Fruit fly (Drosophila melanogaster) whole organism, pupa: ENCODE results near the gene ex.

Source experiments
- CG10348 ChIP-seq: fragments of 200-800 bp; sonication (Bioruptor generic); IDR thresholded peaks from 2 replicates; pipeline ENCODE4 v1.3.6; 2022; ENCODE audit warnings: missing biosample characterization, missing genetic modification characterization
- CG12605 ChIP-seq: fragments of 200-800 bp; sonication (Bioruptor generic); IDR thresholded peaks from 2 replicates; pipeline ENCODE4 v1.3.6; 2022; ENCODE audit warnings: missing biosample characterization, missing genetic modification characterization
- CG15710 ChIP-seq: fragments of 200-800 bp; sonication (Bioruptor generic); optimal IDR thresholded peaks from 2 replicates; lab custom pipeline; 2018; ENCODE audit warnings: missing biosample characterization, mild to moderate bottlenecking, missing genetic modification characterization, moderate library complexity
- CG4496 ChIP-seq: fragments of 200-800 bp; sonication (Bioruptor generic); IDR thresholded peaks from 3 replicates; pipeline ENCODE4 v1.3.6; 2022; ENCODE audit warnings: missing biosample characterization, missing genetic modification characterization
- CG8159 ChIP-seq: fragments of 200-800 bp; sonication (Bioruptor generic); optimal IDR thresholded peaks from 3 replicates; lab custom pipeline; 2018; ENCODE audit warnings: missing biosample characterization, mild to moderate bottlenecking, missing genetic modification characterization, moderate library complexity
- CG9948 ChIP-seq: fragments of 200-800 bp; sonication (Bioruptor generic); optimal IDR thresholded peaks from 2 replicates; lab custom pipeline; 2018; ENCODE audit warnings: missing biosample characterization, mild to moderate bottlenecking, missing genetic modification characterization, moderate library complexity
- D1 ChIP-seq: fragments of 200-800 bp; sonication (Bioruptor generic); optimal IDR thresholded peaks from 2 replicates; lab custom pipeline; 2018; ENCODE audit warnings: missing biosample characterization, mild to moderate bottlenecking, missing genetic modification characterization, moderate library complexity
- EcR ChIP-seq: fragments of 200-800 bp; sonication (Bioruptor generic); optimal IDR thresholded peaks from 3 replicates; lab custom pipeline; 2019; ENCODE audit warnings: missing biosample characterization, missing genetic modification characterization, mild to moderate bottlenecking, moderate library complexity, missing genetic modification reagents
- Ets98B ChIP-seq: fragments of 200-800 bp; sonication (Bioruptor generic); IDR thresholded peaks from 2 replicates; pipeline ENCODE4 v1.3.6; 2022; ENCODE audit warnings: missing biosample characterization, missing genetic modification characterization
- Pif1A ChIP-seq: fragments of 200-800 bp; sonication (Bioruptor generic); optimal IDR thresholded peaks from 3 replicates; lab custom pipeline; 2016; ENCODE audit warnings: missing biosample characterization, missing genetic modification characterization
- Snoo ChIP-seq: fragments of 200-800 bp; sonication (Bioruptor generic); optimal IDR thresholded peaks from 3 replicates; lab custom pipeline; 2017; ENCODE audit warnings: missing biosample characterization, mild to moderate bottlenecking, missing genetic modification characterization, inconsistent platforms
- gl ChIP-seq: fragments of 200-800 bp; sonication (Bioruptor generic); optimal IDR thresholded peaks from 2 replicates; lab custom pipeline; 2018; ENCODE audit warnings: missing biosample characterization, mild to moderate bottlenecking, missing genetic modification characterization

- TF ChIP-seq CG4496 (GFP tag; lab: Robert Waterston, UW): no peak
- no peak for TF ChIP-seq Ets98B
- TF ChIP-seq EcR: no peak
- no peak for TF ChIP-seq CG12605 (GFP tag; lab: Robert Waterston, UW)
- TF ChIP-seq CG10348 (GFP tag; lab: Robert Waterston, UW): no peak
- TF ChIP-seq gl (tag; lab: Kevin White, UChicago): no peak
- no peak for TF ChIP-seq CG15710 (tag; lab: Kevin White, UChicago)
- TF ChIP-seq CG8159 (tag; lab: Kevin White, UChicago): no peak
- no peak for TF ChIP-seq Pif1A (GFP tag; lab: Kevin White, UChicago)
- TF ChIP-seq CG9948 (tag; lab: Kevin White, UChicago): no peak
- no peak for TF ChIP-seq Snoo (tag; lab: Kevin White, UChicago)
- TF ChIP-seq D1: no peak
Measured at dm6 chr2L:482451-482844, 51.4 kb downstream of the ex start.
